Fruit fly (Drosophila melanogaster) whole organism, embryonic: ENCODE measurements around the gene kirre.

Experiments used
- BtbVII ChIP-seq: fragments of 200-800 bp; sonication (Bioruptor generic); optimal IDR thresholded peaks from 3 replicates; lab custom pipeline; 2017; ENCODE audit warnings: missing biosample characterization, mild to moderate bottlenecking, missing genetic modification characterization
- C15 ChIP-seq: fragments of 200-800 bp; sonication (Bioruptor generic); IDR thresholded peaks from 3 replicates; pipeline ENCODE4 v1.3.6; 2022; ENCODE audit warnings: missing biosample characterization, missing genetic modification characterization
- CG11560 ChIP-seq: fragments of 200-800 bp; sonication (Bioruptor generic); IDR thresholded peaks from 3 replicates; pipeline ENCODE4 v1.3.6; 2022; ENCODE audit warnings: missing biosample characterization, missing genetic modification characterization
- CG12104 ChIP-seq: fragments of 200-800 bp; sonication (Bioruptor generic); optimal IDR thresholded peaks from 3 replicates; lab custom pipeline; 2016; ENCODE audit warnings: missing biosample characterization, missing genetic modification characterization
- CG12219 ChIP-seq: fragments of 200-800 bp; sonication (Bioruptor generic); optimal IDR thresholded peaks from 3 replicates; lab custom pipeline; 2018; ENCODE audit warnings: missing biosample characterization, mild to moderate bottlenecking, missing genetic modification characterization
- CG12744 ChIP-seq: fragments of 200-800 bp; sonication (Bioruptor generic); optimal IDR thresholded peaks from 2 replicates; lab custom pipeline; 2016; ENCODE audit warnings: missing biosample characterization, missing genetic modification characterization
- CG12942 ChIP-seq: fragments of 200-800 bp; sonication (Bioruptor generic); optimal IDR thresholded peaks from 3 replicates; lab custom pipeline; 2016; ENCODE audit warnings: missing biosample characterization, missing genetic modification characterization
- CG14667 ChIP-seq: fragments of 200-800 bp; sonication (Bioruptor generic); IDR thresholded peaks from 2 replicates; pipeline ENCODE4 v1.3.6; 2022; ENCODE audit warnings: missing biosample characterization, missing genetic modification characterization
- CG14965 ChIP-seq: fragments of 200-800 bp; sonication (Bioruptor generic); optimal IDR thresholded peaks from 2 replicates; lab custom pipeline; 2016; ENCODE audit warnings: missing biosample characterization, missing genetic modification characterization, borderline replicate concordance
- CG15011 ChIP-seq: fragments of 200-800 bp; sonication (Bioruptor generic); optimal IDR thresholded peaks from 3 replicates; lab custom pipeline; 2018; ENCODE audit warnings: missing biosample characterization, mild to moderate bottlenecking, missing genetic modification characterization
- CG15514 ChIP-seq: fragments of 200-800 bp; sonication (Bioruptor generic); optimal IDR thresholded peaks from 3 replicates; lab custom pipeline; 2017; ENCODE audit warnings: missing biosample characterization, missing genetic modification characterization, mild to moderate bottlenecking, moderate library complexity, missing genetic modification reagents
- CG1602 ChIP-seq: fragments of 200-800 bp; sonication (Bioruptor generic); optimal IDR thresholded peaks from 3 replicates; lab custom pipeline; 2016; ENCODE audit warnings: missing biosample characterization, missing genetic modification characterization
- CG1603 ChIP-seq: fragments of 200-800 bp; sonication (Bioruptor generic); optimal IDR thresholded peaks from 2 replicates; lab custom pipeline; 2019; ENCODE audit warnings: missing biosample characterization, mild to moderate bottlenecking, missing genetic modification characterization, moderate library complexity
- CG16863 ChIP-seq: fragments of 200-800 bp; sonication (Bioruptor generic); optimal IDR thresholded peaks from 3 replicates; lab custom pipeline; 2016; ENCODE audit warnings: missing biosample characterization, missing genetic modification characterization
- CG1832 ChIP-seq: fragments of 200-800 bp; sonication (Bioruptor generic); optimal IDR thresholded peaks from 2 replicates; lab custom pipeline; 2017; ENCODE audit warnings: missing biosample characterization, mild to moderate bottlenecking, missing genetic modification characterization, inconsistent platforms
- CG18476 ChIP-seq: fragments of 200-800 bp; sonication (Bioruptor generic); optimal IDR thresholded peaks from 2 replicates; lab custom pipeline; 2016; ENCODE audit warnings: missing biosample characterization, mild to moderate bottlenecking, missing genetic modification characterization
- CG34422 ChIP-seq: fragments of 200-800 bp; sonication (Bioruptor generic); IDR thresholded peaks from 3 replicates; pipeline ENCODE4 v1.3.6; 2022; ENCODE audit warnings: missing biosample characterization, missing genetic modification characterization
- CG3995 ChIP-seq: fragments of 200-800 bp; sonication (Bioruptor generic); optimal IDR thresholded peaks from 3 replicates; lab custom pipeline; 2016; ENCODE audit warnings: missing biosample characterization, missing genetic modification characterization
- CG4820 ChIP-seq: fragments of 200-800 bp; sonication (Bioruptor generic); optimal IDR thresholded peaks from 3 replicates; lab custom pipeline; 2016; ENCODE audit warnings: missing biosample characterization, missing genetic modification characterization
- CG7839 ChIP-seq: fragments of 200-800 bp; sonication (Bioruptor generic); optimal IDR thresholded peaks from 3 replicates; lab custom pipeline; 2018; ENCODE audit warnings: missing biosample characterization, mild to moderate bottlenecking, missing genetic modification characterization, moderate library complexity
- CG8089 ChIP-seq: fragments of 200-800 bp; sonication (Bioruptor generic); optimal IDR thresholded peaks from 3 replicates; lab custom pipeline; 2016; ENCODE audit warnings: missing biosample characterization, missing genetic modification characterization
- CG9437 ChIP-seq: fragments of 200-800 bp; sonication (Bioruptor generic); optimal IDR thresholded peaks from 2 replicates; lab custom pipeline; 2018; ENCODE audit warnings: missing biosample characterization, mild to moderate bottlenecking, missing genetic modification characterization
- CG9797 ChIP-seq: fragments of 200-800 bp; sonication (Bioruptor generic); optimal IDR thresholded peaks from 3 replicates; lab custom pipeline; 2018; ENCODE audit warnings: missing biosample characterization, mild to moderate bottlenecking, missing genetic modification characterization
- CG9817 ChIP-seq: fragments of 200-800 bp; sonication (Bioruptor generic); optimal IDR thresholded peaks from 2 replicates; lab custom pipeline; 2018; ENCODE audit warnings: missing biosample characterization, mild to moderate bottlenecking, missing genetic modification characterization, moderate library complexity
- Chrac-16 ChIP-seq: fragments of 200-800 bp; sonication (Bioruptor generic); optimal IDR thresholded peaks from 3 replicates; lab custom pipeline; 2016; ENCODE audit warnings: missing biosample characterization, missing genetic modification characterization
- CrebB ChIP-seq: fragments of 200-800 bp; sonication (Bioruptor generic); optimal IDR thresholded peaks from 3 replicates; lab custom pipeline; 2018; ENCODE audit warnings: missing biosample characterization, mild to moderate bottlenecking, missing genetic modification characterization
- Hey ChIP-seq: fragments of 200-800 bp; sonication (Bioruptor generic); optimal IDR thresholded peaks from 3 replicates; lab custom pipeline; 2018; ENCODE audit warnings: missing biosample characterization, mild to moderate bottlenecking, missing genetic modification characterization
- Lhr ChIP-seq: fragments of 200-800 bp; sonication (Bioruptor generic); optimal IDR thresholded peaks from 3 replicates; lab custom pipeline; 2017; ENCODE audit warnings: mild to moderate bottlenecking, missing biosample characterization, missing genetic modification reagents, missing genetic modification characterization
- Lim3 ChIP-seq: fragments of 200-800 bp; sonication (Bioruptor generic); IDR thresholded peaks from 2 replicates; pipeline ENCODE4 v1.3.6; 2022; ENCODE audit warnings: missing biosample characterization, missing genetic modification characterization
- MTF-1 ChIP-seq: fragments of 200-800 bp; sonication (Bioruptor generic); optimal IDR thresholded peaks from 2 replicates; lab custom pipeline; 2018; ENCODE audit warnings: missing biosample characterization, mild to moderate bottlenecking, missing genetic modification characterization, borderline replicate concordance
- Oaz ChIP-seq: fragments of 200-800 bp; sonication (Bioruptor generic); IDR thresholded peaks from 2 replicates; pipeline ENCODE4 v1.3.6; 2022; ENCODE audit warnings: missing biosample characterization, missing genetic modification characterization
- PHDP ChIP-seq: fragments of 200-800 bp; sonication (Bioruptor generic); optimal IDR thresholded peaks from 3 replicates; lab custom pipeline; 2018; ENCODE audit warnings: missing biosample characterization, mild to moderate bottlenecking, missing genetic modification characterization, moderate library complexity
- Ravus ChIP-seq: fragments of 200-800 bp; sonication (Bioruptor generic); IDR thresholded peaks from 2 replicates; pipeline ENCODE4 v1.3.6; 2022; ENCODE audit warnings: missing biosample characterization, missing genetic modification characterization
- Six4 ChIP-seq: fragments of 200-800 bp; sonication (Bioruptor generic); optimal IDR thresholded peaks from 2 replicates; lab custom pipeline; 2016; ENCODE audit warnings: missing biosample characterization, missing genetic modification characterization
- aop ChIP-seq: fragments of 200-800 bp; sonication (Bioruptor generic); IDR thresholded peaks from 2 replicates; pipeline ENCODE4 v1.3.6; 2022; ENCODE audit warnings: missing biosample characterization, missing genetic modification characterization
- ap ChIP-seq: fragments of 200-800 bp; sonication (Bioruptor generic); IDR thresholded peaks from 2 replicates; pipeline ENCODE4 v1.3.6; 2022; ENCODE audit warnings: missing biosample characterization, missing genetic modification characterization
- bab2 ChIP-seq: fragments of 200-800 bp; sonication (Bioruptor generic); optimal IDR thresholded peaks from 2 replicates; lab custom pipeline; 2016; ENCODE audit warnings: missing biosample characterization, missing genetic modification characterization
- bbx ChIP-seq: fragments of 200-800 bp; sonication (Bioruptor generic); IDR thresholded peaks from 2 replicates; pipeline ENCODE4 v1.3.6; 2022; ENCODE audit warnings: missing biosample characterization, missing genetic modification characterization; ENCODE audit not compliant: partially characterized antibody
- br ChIP-seq: fragments of >200 bp; optimal IDR thresholded peaks from 2 replicates; lab custom pipeline; 2017
- dan ChIP-seq: fragments of 200-800 bp; sonication (Bioruptor generic); IDR thresholded peaks from 2 replicates; pipeline ENCODE4 v1.3.6; 2022; ENCODE audit warnings: missing biosample characterization, missing genetic modification characterization
- disco-r ChIP-seq: fragments of 200-800 bp; sonication (Bioruptor generic); optimal IDR thresholded peaks from 2 replicates; lab custom pipeline; 2016; ENCODE audit warnings: missing biosample characterization, missing genetic modification characterization
- gro ChIP-seq: fragments of 200-800 bp; sonication (Bioruptor generic); optimal IDR thresholded peaks from 2 replicates; lab custom pipeline; 2016; ENCODE audit warnings: missing biosample characterization, missing genetic modification characterization
- inv ChIP-seq: fragments of 200-800 bp; sonication (Bioruptor generic); IDR thresholded peaks from 2 replicates; pipeline ENCODE4 v1.3.6; 2022; ENCODE audit warnings: missing biosample characterization, missing genetic modification characterization; ENCODE audit not compliant: partially characterized antibody
- luna ChIP-seq: fragments of 200-800 bp; sonication (Bioruptor generic); optimal IDR thresholded peaks from 2 replicates; lab custom pipeline; 2016; ENCODE audit warnings: missing biosample characterization, missing genetic modification characterization
- nmo ChIP-seq: fragments of 200-800 bp; sonication (Bioruptor generic); optimal IDR thresholded peaks from 2 replicates; lab custom pipeline; 2018; ENCODE audit warnings: missing biosample characterization, mild to moderate bottlenecking, missing genetic modification characterization, moderate library complexity
- pum ChIP-seq: fragments of 200-800 bp; sonication (Bioruptor generic); optimal IDR thresholded peaks from 2 replicates; lab custom pipeline; 2016; ENCODE audit warnings: missing biosample characterization, missing genetic modification characterization
- salm ChIP-seq: fragments of 200-800 bp; sonication (Bioruptor generic); optimal IDR thresholded peaks from 2 replicates; lab custom pipeline; 2018; ENCODE audit warnings: missing biosample characterization, mild to moderate bottlenecking, missing genetic modification characterization
- seq ChIP-seq: fragments of 200-800 bp; sonication (Bioruptor generic); IDR thresholded peaks from 2 replicates; pipeline ENCODE4 v1.3.6; 2022; ENCODE audit warnings: missing biosample characterization, missing genetic modification characterization
- shn ChIP-seq: fragments of 200-800 bp; sonication (Bioruptor generic); optimal IDR thresholded peaks from 3 replicates; lab custom pipeline; 2016; ENCODE audit warnings: missing biosample characterization, missing genetic modification characterization
- slou ChIP-seq: fragments of 200-800 bp; sonication (Bioruptor generic); optimal IDR thresholded peaks from 3 replicates; lab custom pipeline; 2016; ENCODE audit warnings: missing biosample characterization, missing genetic modification characterization
- sqz ChIP-seq: fragments of 200-800 bp; sonication (Bioruptor generic); optimal IDR thresholded peaks from 3 replicates; lab custom pipeline; 2018; ENCODE audit warnings: missing biosample characterization, mild to moderate bottlenecking, missing genetic modification characterization

The kirre gene

dm6 chrX:2786553-2787118, 46.5 kb downstream of the kirre start (continued):
- peak; percentile 84 for TF ChIP-seq BtbVII
- peak; percentile 69 for TF ChIP-seq sqz (GFP tag; lab: Kevin White, UChicago)
- TF ChIP-seq Chrac-16 (GFP tag; lab: Kevin White, UChicago): peak; percentile 85
- peak; percentile 83 for TF ChIP-seq disco-r (GFP tag; lab: Kevin White, UChicago)
- TF ChIP-seq CG9817 (tag; lab: Kevin White, UChicago): peak; percentile 87
- TF ChIP-seq Oaz (GFP tag; lab: Robert Waterston, UW): peak; percentile 87
- TF ChIP-seq CG12219: peak; percentile 88
- TF ChIP-seq slou (GFP tag; lab: Kevin White, UChicago): peak; percentile 76
- peak; percentile 75 for TF ChIP-seq CG12104 (GFP tag; lab: Kevin White, UChicago)
- no peak for TF ChIP-seq inv (GFP tag; lab: Robert Waterston, UW)
- TF ChIP-seq CG1832 (GFP tag; lab: Kevin White, UChicago): no peak
- TF ChIP-seq br (lab: Kevin White, UChicago): no peak
- peak; percentile 68 for TF ChIP-seq CG15011 (GFP tag; lab: Kevin White, UChicago)
- TF ChIP-seq salm: peak; percentile 61
- peak; percentile 71 for TF ChIP-seq shn (GFP tag; lab: Kevin White, UChicago)
- TF ChIP-seq aop (GFP tag; lab: Robert Waterston, UW): peak; percentile 72
- peak; percentile 83 for TF ChIP-seq CG12942
- TF ChIP-seq ap (GFP tag; lab: Robert Waterston, UW): peak; percentile 83
- peak; percentile 84 for TF ChIP-seq bab2 (GFP tag; lab: Kevin White, UChicago)
- TF ChIP-seq Lim3 (GFP tag; lab: Robert Waterston, UW): peak; percentile 66
- TF ChIP-seq CG14667 (GFP tag; lab: Robert Waterston, UW): peak; percentile 84
- TF ChIP-seq CG8089 (GFP tag; lab: Kevin White, UChicago): peak; percentile 69
- peak; percentile 73 for TF ChIP-seq pum (GFP tag; lab: Kevin White, UChicago)
- TF ChIP-seq dan: peak; percentile 54; the same call in 1 of the 2 replicates
- TF ChIP-seq CG3995 (GFP tag; lab: Kevin White, UChicago): peak; percentile 67
- TF ChIP-seq MTF-1 (GFP tag; lab: Kevin White, UChicago): peak; percentile 80
- TF ChIP-seq CG15514: peak; percentile 83
- TF ChIP-seq CG12744 (GFP tag; lab: Kevin White, UChicago): peak; percentile 68
- TF ChIP-seq CG14965 (GFP tag; lab: Kevin White, UChicago): peak; percentile 62
- TF ChIP-seq Ravus (GFP tag; lab: Robert Waterston, UW): peak; percentile 90
- TF ChIP-seq CG4820 (GFP tag; lab: Kevin White, UChicago): peak; percentile 86
- no peak for TF ChIP-seq CG9797 (GFP tag; lab: Kevin White, UChicago)
- TF ChIP-seq seq (GFP tag; lab: Robert Waterston, UW): peak; percentile 91
- peak; percentile 78 for TF ChIP-seq CG18476 (GFP tag; lab: Kevin White, UChicago)
- peak; percentile 93 for TF ChIP-seq CG34422
- peak; percentile 30 for TF ChIP-seq CG9437
- TF ChIP-seq CG1602 (GFP tag; lab: Kevin White, UChicago): peak; percentile 81
- peak; percentile 76 for TF ChIP-seq CG16863 (GFP tag; lab: Kevin White, UChicago)
- TF ChIP-seq CrebB (tag; lab: Kevin White, UChicago): peak; percentile 66
- TF ChIP-seq Hey (tag; lab: Kevin White, UChicago): peak; percentile 16
- peak; percentile 84 for TF ChIP-seq CG11560 (tag; lab: Robert Waterston, UW)
- TF ChIP-seq CG1603 (tag; lab: Kevin White, UChicago): peak; percentile 81
- TF ChIP-seq Six4 (GFP tag; lab: Kevin White, UChicago): peak; percentile 78
- peak; percentile 6 for TF ChIP-seq Lhr (GFP tag; lab: Kevin White, UChicago)
- peak; percentile 87 for TF ChIP-seq PHDP (tag; lab: Kevin White, UChicago)
- TF ChIP-seq CG7839: peak; percentile 92
- TF ChIP-seq nmo (GFP tag; lab: Kevin White, UChicago): peak; percentile 83
- TF ChIP-seq C15: peak; percentile 82; the same call in 1 of the 3 replicates
- no peak for TF ChIP-seq bbx
- peak; percentile 75 for TF ChIP-seq luna (GFP tag; lab: Kevin White, UChicago)
- peak; percentile 84 for TF ChIP-seq gro (GFP tag; lab: Kevin White, UChicago)
